Fruit fly (Drosophila melanogaster) whole organism, embryonic: ENCODE data around the gene Spt6.

Experiments used
- Aef1 ChIP-seq: fragments of 200-800 bp; sonication (Bioruptor generic); IDR thresholded peaks from 3 replicates; pipeline ENCODE4 v1.3.6; 2022; ENCODE audit warnings: missing biosample characterization, missing genetic modification characterization
- Atf3 ChIP-seq: fragments of 200-800 bp; sonication (Bioruptor generic); optimal IDR thresholded peaks from 3 replicates; lab custom pipeline; 2016; ENCODE audit warnings: missing biosample characterization, missing genetic modification characterization
- C15 ChIP-seq: fragments of 200-800 bp; sonication (Bioruptor generic); IDR thresholded peaks from 3 replicates; pipeline ENCODE4 v1.3.6; 2022; ENCODE audit warnings: missing biosample characterization, missing genetic modification characterization
- CG12104 ChIP-seq: fragments of 200-800 bp; sonication (Bioruptor generic); optimal IDR thresholded peaks from 3 replicates; lab custom pipeline; 2016; ENCODE audit warnings: missing biosample characterization, missing genetic modification characterization
- CG12659 ChIP-seq: fragments of 200-800 bp; sonication (Bioruptor generic); optimal IDR thresholded peaks from 3 replicates; lab custom pipeline; 2017; ENCODE audit warnings: mild to moderate bottlenecking, missing biosample characterization, missing genetic modification reagents, missing genetic modification characterization
- CG15601 ChIP-seq: fragments of 200-800 bp; sonication (Bioruptor generic); optimal IDR thresholded peaks from 3 replicates; lab custom pipeline; 2019; ENCODE audit warnings: missing biosample characterization, mild to moderate bottlenecking, missing genetic modification characterization, moderate library complexity
- CG17829 ChIP-seq: fragments of 200-800 bp; optimal IDR thresholded peaks from 2 replicates; lab custom pipeline; 2019; ENCODE audit warnings: missing biosample characterization, mild to moderate bottlenecking, missing genetic modification characterization, moderate library complexity
- CG18476 ChIP-seq: fragments of 200-800 bp; sonication (Bioruptor generic); optimal IDR thresholded peaks from 2 replicates; lab custom pipeline; 2016; ENCODE audit warnings: missing biosample characterization, mild to moderate bottlenecking, missing genetic modification characterization
- CG18619 ChIP-seq: fragments of 200-800 bp; sonication (Bioruptor generic); optimal IDR thresholded peaks from 3 replicates; lab custom pipeline; 2017; ENCODE audit warnings: missing biosample characterization, mild to moderate bottlenecking, missing genetic modification characterization
- CG2120 ChIP-seq: fragments of 200-800 bp; sonication (Bioruptor generic); optimal IDR thresholded peaks from 3 replicates; lab custom pipeline; 2016; ENCODE audit warnings: missing biosample characterization, missing genetic modification characterization
- CG2199 ChIP-seq: fragments of 200-800 bp; sonication (Bioruptor generic); IDR thresholded peaks from 3 replicates; pipeline ENCODE4 v1.3.6; 2022; ENCODE audit warnings: missing biosample characterization, missing genetic modification characterization
- CG2875 ChIP-seq: fragments of 200-800 bp; sonication (Bioruptor generic); optimal IDR thresholded peaks from 2 replicates; lab custom pipeline; 2017; ENCODE audit warnings: missing biosample characterization, mild to moderate bottlenecking, missing genetic modification characterization, missing genetic modification reagents
- CG3163 ChIP-seq: fragments of 200-800 bp; sonication (Bioruptor generic); optimal IDR thresholded peaks from 3 replicates; lab custom pipeline; 2016; ENCODE audit warnings: missing biosample characterization, missing genetic modification characterization
- CG6254 ChIP-seq: fragments of 200-800 bp; sonication (Bioruptor generic); optimal IDR thresholded peaks from 3 replicates; lab custom pipeline; 2017; ENCODE audit warnings: mild to moderate bottlenecking, missing biosample characterization, missing genetic modification reagents, missing genetic modification characterization
- CG6791 ChIP-seq: fragments of 200-800 bp; sonication (Bioruptor generic); IDR thresholded peaks from 3 replicates; pipeline ENCODE4 v1.3.6; 2022; ENCODE audit warnings: missing biosample characterization, missing genetic modification characterization; ENCODE audit not compliant: partially characterized antibody
- CG8944 ChIP-seq: fragments of 200-800 bp; sonication (Bioruptor generic); optimal IDR thresholded peaks from 3 replicates; lab custom pipeline; 2016; ENCODE audit warnings: missing biosample characterization, missing genetic modification characterization
- CG9932 ChIP-seq: fragments of 200-800 bp; sonication (Bioruptor generic); IDR thresholded peaks from 2 replicates; pipeline ENCODE4 v1.3.6; 2022; ENCODE audit warnings: missing biosample characterization, missing genetic modification characterization
- Dref ChIP-seq: fragments of 200-800 bp; sonication (Bioruptor generic); IDR thresholded peaks from 2 replicates; pipeline ENCODE4 v1.3.6; 2022; ENCODE audit warnings: missing biosample characterization, missing genetic modification characterization
- GATAe ChIP-seq: fragments of 200-800 bp; sonication (Bioruptor generic); conservative IDR thresholded peaks from 2 replicates; pipeline ENCODE4 v1.3.6; 2022; ENCODE audit warnings: missing biosample characterization, missing genetic modification characterization
- HHEX ChIP-seq: fragments of 200-800 bp; sonication (Bioruptor generic); optimal IDR thresholded peaks from 3 replicates; lab custom pipeline; 2017; ENCODE audit warnings: missing biosample characterization, mild to moderate bottlenecking, missing genetic modification characterization, missing genetic modification reagents
- Hand ChIP-seq: fragments of 200-800 bp; sonication (Bioruptor generic); optimal IDR thresholded peaks from 2 replicates; lab custom pipeline; 2017; ENCODE audit warnings: mild to moderate bottlenecking, missing biosample characterization, missing genetic modification reagents, missing genetic modification characterization
- Jarid2 ChIP-seq: fragments of 200-800 bp; sonication (Bioruptor generic); optimal IDR thresholded peaks from 3 replicates; lab custom pipeline; 2017; ENCODE audit warnings: mild to moderate bottlenecking, missing biosample characterization, missing genetic modification reagents, missing genetic modification characterization
- Mrtf ChIP-seq: fragments of 200-800 bp; sonication (Bioruptor generic); IDR thresholded peaks from 3 replicates; pipeline ENCODE4 v1.3.6; 2022; ENCODE audit warnings: missing biosample characterization, missing genetic modification characterization
- NfI ChIP-seq: fragments of 200-800 bp; sonication (Bioruptor generic); optimal IDR thresholded peaks from 3 replicates; lab custom pipeline; 2018; ENCODE audit warnings: missing biosample characterization, mild to moderate bottlenecking, missing genetic modification characterization, moderate library complexity
- Usf ChIP-seq: fragments of 200-800 bp; sonication (Bioruptor generic); optimal IDR thresholded peaks from 2 replicates; lab custom pipeline; 2017; ENCODE audit warnings: missing genotype, missing biosample characterization, missing genetic modification characterization
- Vsx1 ChIP-seq: fragments of 200-800 bp; sonication (Bioruptor generic); optimal IDR thresholded peaks from 2 replicates; lab custom pipeline; 2017; ENCODE audit warnings: missing biosample characterization, mild to moderate bottlenecking, missing genetic modification characterization, missing genetic modification reagents
- Xrp1 ChIP-seq: fragments of 200-800 bp; sonication (Bioruptor generic); IDR thresholded peaks from 2 replicates; pipeline ENCODE4 v1.3.6; 2022; ENCODE audit warnings: missing biosample characterization, missing genetic modification characterization
- bsh ChIP-seq, 2 experiments: fragments of 200-800 bp; sonication (Bioruptor generic); optimal IDR thresholded peaks; 2 replicates each; lab custom pipeline; 2017 to 2018; ENCODE audit warnings: mild to moderate bottlenecking in 2 of 2, missing biosample characterization in 2 of 2, missing genetic modification characterization in 2 of 2, moderate library complexity in 1 of 2
- corto ChIP-seq: fragments of 200-800 bp; sonication (Bioruptor generic); optimal IDR thresholded peaks from 2 replicates; lab custom pipeline; 2016; ENCODE audit warnings: missing biosample characterization, mild to moderate bottlenecking, missing genetic modification characterization, moderate library complexity
- ftz-f1 ChIP-seq: fragments of 200-800 bp; sonication (Bioruptor generic); optimal IDR thresholded peaks from 2 replicates; lab custom pipeline; 2016; ENCODE audit warnings: missing biosample characterization, missing genetic modification characterization
- gem ChIP-seq: fragments of 200-800 bp; sonication (Bioruptor generic); optimal IDR thresholded peaks from 2 replicates; lab custom pipeline; 2019; ENCODE audit warnings: missing biosample characterization, mild to moderate bottlenecking, missing genetic modification characterization, moderate library complexity
- gfzf ChIP-seq: fragments of 200-800 bp; sonication (Bioruptor generic); optimal IDR thresholded peaks from 2 replicates; lab custom pipeline; 2016; ENCODE audit warnings: missing biosample characterization, mild to moderate bottlenecking, missing genetic modification characterization, moderate library complexity
- gsb-n ChIP-seq: fragments of 200-800 bp; sonication (Bioruptor generic); optimal IDR thresholded peaks from 3 replicates; lab custom pipeline; 2018; ENCODE audit warnings: missing biosample characterization, mild to moderate bottlenecking, missing genetic modification characterization
- hkb ChIP-seq, 2 experiments: fragments of 200-800 bp in 1 of 2; fragments of >200 bp in 1 of 2; sonication (Bioruptor generic) in 1 of 2; IDR thresholded peaks in 1 of 2; optimal IDR thresholded peaks in 1 of 2; 2 replicates each; pipeline versions ENCODE4 v1.3.6 to Lab custom; 2017 to 2022; ENCODE audit warnings: missing biosample characterization in 1 of 2, missing genetic modification characterization in 1 of 2
- ind ChIP-seq: fragments of 200-800 bp; sonication (Bioruptor generic); optimal IDR thresholded peaks from 3 replicates; lab custom pipeline; 2016; ENCODE audit warnings: missing biosample characterization, missing genetic modification characterization
- jigr1 ChIP-seq: fragments of 200-800 bp; sonication (Bioruptor generic); IDR thresholded peaks from 3 replicates; pipeline ENCODE4 v1.3.6; 2022; ENCODE audit warnings: missing biosample characterization, missing genetic modification characterization
- ken ChIP-seq: fragments of 200-800 bp; sonication (Bioruptor generic); IDR thresholded peaks from 3 replicates; pipeline ENCODE4 v1.3.6; 2022; ENCODE audit warnings: missing biosample characterization, missing genetic modification characterization
- kni ChIP-seq: fragments of 200-800 bp; sonication (Bioruptor generic); optimal IDR thresholded peaks from 3 replicates; lab custom pipeline; 2017; ENCODE audit warnings: mild to moderate bottlenecking, missing biosample characterization, missing genetic modification reagents, missing genetic modification characterization
- nom ChIP-seq: fragments of 200-800 bp; sonication (Bioruptor generic); optimal IDR thresholded peaks from 2 replicates; lab custom pipeline; 2017; ENCODE audit warnings: missing biosample characterization, missing genetic modification characterization, mild to moderate bottlenecking, moderate library complexity, missing genetic modification reagents
- p53 ChIP-seq: fragments of 200-800 bp; sonication (Bioruptor generic); optimal IDR thresholded peaks from 2 replicates; lab custom pipeline; 2016; ENCODE audit warnings: missing biosample characterization, missing genetic modification characterization
- pan ChIP-seq, 4 experiments: fragments of >200 bp in 3 of 4; fragments of 200-800 bp in 1 of 4; sonication (Bioruptor generic) in 1 of 4; optimal IDR thresholded peaks in 3 of 4; IDR thresholded peaks in 1 of 4; 2 replicates each; pipeline versions ENCODE4 v1.3.6 to Lab custom; 2017 to 2022; ENCODE audit warnings: missing biosample characterization in 2 of 4, missing genetic modification characterization in 2 of 4, mixed read lengths in 1 of 4
- pros ChIP-seq: fragments of 200-800 bp; sonication (Bioruptor generic); optimal IDR thresholded peaks from 3 replicates; lab custom pipeline; 2019; ENCODE audit warnings: missing biosample characterization, mild to moderate bottlenecking, missing genetic modification characterization, moderate library complexity
- pzg ChIP-seq: fragments of 200-800 bp; sonication (Bioruptor generic); optimal IDR thresholded peaks from 3 replicates; lab custom pipeline; 2018; ENCODE audit warnings: missing biosample characterization, mild to moderate bottlenecking, missing genetic modification characterization, moderate library complexity
- tio ChIP-seq: fragments of 200-800 bp; sonication (Bioruptor generic); optimal IDR thresholded peaks from 2 replicates; lab custom pipeline; 2017; ENCODE audit warnings: missing biosample characterization, missing genetic modification characterization, inconsistent platforms
- tna ChIP-seq: fragments of 200-800 bp; sonication (Bioruptor generic); IDR thresholded peaks from 2 replicates; pipeline ENCODE4 v1.3.6; 2022; ENCODE audit warnings: missing biosample characterization, missing genetic modification characterization; ENCODE audit not compliant: partially characterized antibody
- tx ChIP-seq: fragments of 200-800 bp; sonication (Bioruptor generic); optimal IDR thresholded peaks from 2 replicates; lab custom pipeline; 2016; ENCODE audit warnings: missing biosample characterization, missing genetic modification characterization
- unpg ChIP-seq: fragments of 200-800 bp; sonication (Bioruptor generic); optimal IDR thresholded peaks from 3 replicates; lab custom pipeline; 2018; ENCODE audit warnings: missing biosample characterization, mild to moderate bottlenecking, missing genetic modification characterization, moderate library complexity
- usp ChIP-seq: fragments of >200 bp; optimal IDR thresholded peaks from 2 replicates; lab custom pipeline; 2017; ENCODE audit warnings: missing biosample characterization, missing genetic modification characterization
- vvl ChIP-seq: fragments of 200-800 bp; sonication (Bioruptor generic); IDR thresholded peaks from 2 replicates; pipeline ENCODE4 v1.3.6; 2022; ENCODE audit warnings: missing biosample characterization, missing genetic modification characterization
- wor ChIP-seq: fragments of 200-800 bp; sonication (Bioruptor generic); IDR thresholded peaks from 2 replicates; pipeline ENCODE4 v1.3.6; 2022; ENCODE audit warnings: missing biosample characterization, missing genetic modification characterization

The Spt6 gene

DNA sequence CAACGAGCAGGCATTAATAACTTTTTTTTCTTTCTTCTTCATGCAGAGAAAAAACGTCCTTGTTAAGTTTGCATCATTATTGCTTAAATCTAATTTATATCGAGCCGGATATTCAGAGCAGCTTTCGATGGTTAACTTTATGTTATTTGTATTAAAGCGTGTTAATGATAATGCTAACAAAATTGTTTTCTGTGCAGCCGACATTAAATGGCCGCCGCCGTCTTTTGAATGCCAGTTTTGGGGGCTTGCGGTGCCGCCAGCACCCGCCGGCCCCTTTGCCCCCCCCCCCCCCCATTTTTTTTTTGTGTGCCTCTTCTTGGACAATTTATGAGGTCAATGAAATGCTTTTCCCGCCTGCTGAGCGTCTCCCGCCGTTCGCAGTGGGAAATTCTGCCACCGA, 43.9 kb downstream of the Spt6 start (continued):
- no peak for TF ChIP-seq ken
- no peak for TF ChIP-seq gsb-n
- no peak for TF ChIP-seq Mrtf (GFP tag; lab: Robert Waterston, UW)
- TF ChIP-seq CG12104 (GFP tag; lab: Kevin White, UChicago), result no peak
- TF ChIP-seq corto (GFP tag; lab: Kevin White, UChicago), result no peak
- no peak for TF ChIP-seq tna (GFP tag; lab: Robert Waterston, UW)
- TF ChIP-seq HHEX, result no peak
- TF ChIP-seq GATAe, result no peak
- TF ChIP-seq nom (GFP tag; lab: Kevin White, UChicago), result no peak
- no peak for TF ChIP-seq ftz-f1 (GFP tag; lab: Kevin White, UChicago)
- no peak for TF ChIP-seq CG2199 (GFP tag; lab: Robert Waterston, UW)
- TF ChIP-seq CG3163 (GFP tag; lab: Kevin White, UChicago), result no peak
- TF ChIP-seq gem (tag; lab: Kevin White, UChicago), result peak; percentile 40
- TF ChIP-seq vvl (GFP tag; lab: Robert Waterston, UW), result no peak
- TF ChIP-seq CG18476, result no peak
- no peak for TF ChIP-seq Atf3
- no peak for TF ChIP-seq pzg (GFP tag; lab: Kevin White, UChicago)
- no peak for TF ChIP-seq Dref (GFP tag; lab: Robert Waterston, UW)
- TF ChIP-seq bsh (GFP tag; optimal IDR thresholded peaks at IDR 0.05; lab: Kevin White, UChicago), result peak in 1 of 2 experiments; percentile 29
- TF ChIP-seq CG8944 (GFP tag; lab: Kevin White, UChicago), result no peak
- no peak for TF ChIP-seq gfzf (GFP tag; lab: Kevin White, UChicago)
- no peak for TF ChIP-seq pan (optimal IDR thresholded peaks at IDR 0.05; lab: Kevin White, UChicago)
- TF ChIP-seq pan (GFP tag; optimal IDR thresholded peaks at IDR 0.05 in 1 of 2, IDR thresholded peaks at IDR 0.05 in 1 of 2), result peak in 1 of 2 experiments; percentile 10
- no peak for TF ChIP-seq pros (GFP tag; lab: Kevin White, UChicago)
- no peak for TF ChIP-seq tio (GFP tag; lab: Kevin White, UChicago)
- TF ChIP-seq ind, result peak; percentile 22
- TF ChIP-seq unpg, result peak; percentile 34
- no peak for TF ChIP-seq CG6791 (GFP tag; lab: Robert Waterston, UW)
- TF ChIP-seq usp (GFP tag; lab: Kevin White, UChicago), result no peak
- TF ChIP-seq Hand (GFP tag; lab: Kevin White, UChicago), result no peak
- TF ChIP-seq CG18619, result no peak
- TF ChIP-seq CG9932 (GFP tag; lab: Robert Waterston, UW), result no peak
- no peak for TF ChIP-seq Usf (GFP tag; lab: Kevin White, UChicago)
- no peak for TF ChIP-seq tx (GFP tag; lab: Kevin White, UChicago)
- no peak for TF ChIP-seq CG6254 (GFP tag; lab: Kevin White, UChicago)
- TF ChIP-seq C15 (GFP tag; lab: Robert Waterston, UW), result no peak
- no peak for TF ChIP-seq kni (GFP tag; lab: Kevin White, UChicago)
- peak; percentile 15; the same call in 1 of the 3 replicates for TF ChIP-seq Aef1 (GFP tag; lab: Robert Waterston, UW)
- TF ChIP-seq hkb (optimal IDR thresholded peaks at IDR 0.05; lab: Kevin White, UChicago), result no peak
- 0 out of 2 replicates have a peak, but pooled peaks have one; percentile 26 for TF ChIP-seq hkb (GFP tag; IDR thresholded peaks at IDR 0.05; lab: Robert Waterston, UW)
- TF ChIP-seq jigr1 (GFP tag; lab: Robert Waterston, UW), result no peak
- no peak for TF ChIP-seq Jarid2 (GFP tag; lab: Kevin White, UChicago)
- TF ChIP-seq CG12659 (GFP tag; lab: Kevin White, UChicago), result no peak
- TF ChIP-seq NfI (GFP tag; lab: Kevin White, UChicago), result no peak
- no peak for TF ChIP-seq p53 (GFP tag; lab: Kevin White, UChicago)
- TF ChIP-seq CG17829 (tag; lab: Kevin White, UChicago), result no peak
- TF ChIP-seq Vsx1 (GFP tag; lab: Kevin White, UChicago), result no peak
- no peak for TF ChIP-seq CG15601 (tag; lab: Kevin White, UChicago)
- peak; percentile 35 for TF ChIP-seq CG2120 (GFP tag; lab: Kevin White, UChicago)
- 0 out of 2 replicates have a peak, but pooled peaks have one; percentile 28 for TF ChIP-seq Xrp1 (GFP tag; lab: Robert Waterston, UW)
- no peak for TF ChIP-seq CG2875 (GFP tag; lab: Kevin White, UChicago)
- TF ChIP-seq wor (GFP tag; lab: Robert Waterston, UW), result no peak
